Fruit fly (Drosophila melanogaster): ENCODE measurements around the gene CG13605.

CG13605 gene

dm6 chr3R:24121669-24122068 lies 9.5 kb upstream of the CG13605 start:
- TF ChIP-seq Snoo (tag; optimal IDR thresholded peaks at IDR 0.05) (no peak), rn (GFP tag; IDR thresholded peaks at IDR 0.05) (no peak), gl (tag; optimal IDR thresholded peaks at IDR 0.05) (no peak), CG10348 (GFP tag; IDR thresholded peaks at IDR 0.05) (no peak), Pif1A (GFP tag; optimal IDR thresholded peaks at IDR 0.05) (no peak), CG4496 (GFP tag; IDR thresholded peaks at IDR 0.05) (no peak), CG9948 (tag; optimal IDR thresholded peaks at IDR 0.05) (no peak), fd96Ca (GFP tag; IDR thresholded peaks at IDR 0.05) (no peak), CG8159 (tag; optimal IDR thresholded peaks at IDR 0.05) (no peak), CG34367 (tag; optimal IDR thresholded peaks at IDR 0.05) (no peak), CG8301 (tag; optimal IDR thresholded peaks at IDR 0.05) (no peak), Pif1B (GFP tag; optimal IDR thresholded peaks at IDR 0.05) (no peak), CG14655 (GFP tag; optimal IDR thresholded peaks at IDR 0.05) (no peak), CG32121 (GFP tag; IDR thresholded peaks at IDR 0.05) (no peak), CG17806 (tag; optimal IDR thresholded peaks at IDR 0.05) (no peak)

DNA sequence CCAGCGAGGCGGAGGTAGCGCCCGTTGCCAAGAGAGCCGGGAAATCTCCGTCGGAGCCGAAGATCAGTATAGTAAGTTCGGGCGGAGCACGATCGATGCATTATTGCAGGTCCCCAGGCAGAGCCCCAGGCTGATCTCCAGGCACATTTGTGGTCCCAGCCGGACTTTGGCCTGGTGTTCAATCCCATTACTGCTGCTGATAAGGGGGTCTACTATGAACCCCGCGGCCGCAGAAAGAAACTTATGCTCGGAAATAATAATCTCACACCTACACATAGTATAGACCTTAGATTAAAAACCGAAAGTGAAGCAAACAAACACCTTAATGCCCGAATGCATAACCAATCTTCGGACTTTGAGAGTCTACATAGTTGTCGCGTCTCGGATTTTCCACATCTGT lies 4.8 kb upstream of the CG13605 start:
- TF ChIP-seq D1 (tag; optimal IDR thresholded peaks at IDR 0.05) (no peak), CG15710 (tag; optimal IDR thresholded peaks at IDR 0.05) (no peak), Pif1B (GFP tag; optimal IDR thresholded peaks at IDR 0.05) (no peak), Snoo (tag; optimal IDR thresholded peaks at IDR 0.05) (no peak), CG34367 (tag; optimal IDR thresholded peaks at IDR 0.05) (no peak), CG8159 (tag; optimal IDR thresholded peaks at IDR 0.05) (no peak), Pif1A (GFP tag; optimal IDR thresholded peaks at IDR 0.05) (no peak), Ets98B (GFP tag; IDR thresholded peaks at IDR 0.05) (no peak; the same call in 1 of the 2 replicates), CG17806 (tag; optimal IDR thresholded peaks at IDR 0.05) (no peak), gl (tag; optimal IDR thresholded peaks at IDR 0.05) (peak; percentile 64), CG10348 (GFP tag; IDR thresholded peaks at IDR 0.05) (no peak), fd96Ca (GFP tag; IDR thresholded peaks at IDR 0.05) (0 out of 3 replicates have a peak, but pooled peaks have one; percentile 6), CG9948 (tag; optimal IDR thresholded peaks at IDR 0.05) (no peak), CG32121 (GFP tag; IDR thresholded peaks at IDR 0.05) (peak; percentile 5; the same call in 1 of the 2 replicates), CG12605 (GFP tag; IDR thresholded peaks at IDR 0.05) (peak; percentile 55), CG8301 (tag; optimal IDR thresholded peaks at IDR 0.05) (no peak), EcR (GFP tag; optimal IDR thresholded peaks at IDR 0.05) (no peak), CG13204 (GFP tag; optimal IDR thresholded peaks at IDR 0.05) (peak; percentile 1), rn (GFP tag; IDR thresholded peaks at IDR 0.05) (no peak), CG14655 (GFP tag; optimal IDR thresholded peaks at IDR 0.05) (no peak), CG4496 (GFP tag; IDR thresholded peaks at IDR 0.05) (peak; percentile 52; the same call in 2 of the 3 replicates)

DNA sequence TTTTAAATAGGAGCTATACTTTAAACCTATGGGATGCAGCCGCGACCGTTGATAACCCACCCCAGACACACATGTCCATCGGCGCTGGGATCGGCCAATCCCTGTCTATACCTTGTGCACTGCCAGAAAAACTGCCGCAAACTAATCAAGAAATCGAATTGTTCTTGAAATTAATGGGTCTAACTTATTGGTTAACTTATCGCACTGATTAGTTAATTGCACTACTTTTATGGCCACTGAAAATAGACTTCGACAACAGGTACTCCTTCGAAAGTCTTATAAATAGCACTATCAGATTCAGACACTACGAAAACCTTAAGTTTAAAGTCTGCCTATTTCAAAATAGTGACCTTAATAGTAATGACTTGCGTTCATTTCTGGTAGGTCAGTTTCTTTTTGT lies 4.0 kb upstream of the CG13605 start, which contains the start of gene CG13607:
Gene CG13607 (minus strand): TSS at position 143 of the 400 bp plus-strand sequence.
- TF ChIP-seq Snoo (tag; optimal IDR thresholded peaks at IDR 0.05) (no peak), CG15710 (tag; optimal IDR thresholded peaks at IDR 0.05) (no peak), Pif1B (GFP tag; optimal IDR thresholded peaks at IDR 0.05) (no peak), CG14655 (GFP tag; optimal IDR thresholded peaks at IDR 0.05) (peak; percentile 12)

DNA sequence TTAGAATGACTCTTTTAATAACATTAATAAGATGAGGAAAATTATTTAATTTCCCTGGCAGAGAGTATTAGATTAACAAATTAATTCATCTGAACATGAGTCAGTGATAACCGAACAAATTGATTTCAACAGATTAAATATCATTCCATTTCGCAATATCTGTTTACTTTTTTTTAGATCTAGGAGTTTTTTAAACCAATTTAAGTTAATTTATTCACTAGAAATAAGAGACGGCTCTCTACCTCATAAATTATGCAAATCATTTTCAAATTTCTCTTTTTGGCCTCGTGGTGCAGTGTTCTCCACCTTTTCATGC lies 839 bp upstream of the CG13605 start, which contains the start of gene Root:
Gene Root (plus strand): TSS at position 217 of the 316 bp plus-strand sequence.
- TF ChIP-seq CG8159 (tag; optimal IDR thresholded peaks at IDR 0.05), result no peak
- TF ChIP-seq CG14655 (GFP tag; optimal IDR thresholded peaks at IDR 0.05), result no peak
- no peak for TF ChIP-seq CG15710 (tag; optimal IDR thresholded peaks at IDR 0.05)
- no peak for TF ChIP-seq gl (tag; optimal IDR thresholded peaks at IDR 0.05)
- no peak for TF ChIP-seq Pif1A (GFP tag; optimal IDR thresholded peaks at IDR 0.05)
- TF ChIP-seq rn (GFP tag; IDR thresholded peaks at IDR 0.05), result no peak
- no peak for TF ChIP-seq CG10348 (GFP tag; IDR thresholded peaks at IDR 0.05)
- TF ChIP-seq EcR (GFP tag; optimal IDR thresholded peaks at IDR 0.05), result no peak
- no peak for TF ChIP-seq Snoo (tag; optimal IDR thresholded peaks at IDR 0.05)

dm6 chr3R:24108902-24109389 lies 3.2 kb downstream of the CG13605 start, which contains the start of the genes eIF4EHP and CG18428:
eIF4EHP (minus strand) TSS chr3R:24108960.
CG18428 (plus strand) TSS chr3R:24109336.
- peak; percentile 100 for TF ChIP-seq D1 (tag; optimal IDR thresholded peaks at IDR 0.05)
- peak; percentile 99 for TF ChIP-seq Snoo (tag; optimal IDR thresholded peaks at IDR 0.05)
- TF ChIP-seq gl (tag; optimal IDR thresholded peaks at IDR 0.05), result peak; percentile 94
- peak; percentile 98 for TF ChIP-seq CG13204 (GFP tag; optimal IDR thresholded peaks at IDR 0.05)
- TF ChIP-seq CG14655 (GFP tag; optimal IDR thresholded peaks at IDR 0.05), result peak; percentile 100
- peak; percentile 100 for TF ChIP-seq CG15710 (tag; optimal IDR thresholded peaks at IDR 0.05)
- TF ChIP-seq CG8301 (tag; optimal IDR thresholded peaks at IDR 0.05), result peak; percentile 100
- TF ChIP-seq Pif1B (GFP tag; optimal IDR thresholded peaks at IDR 0.05), result peak; percentile 90
- TF ChIP-seq CG12605 (GFP tag; IDR thresholded peaks at IDR 0.05), result no peak; the same call in 1 of the 2 replicates
- TF ChIP-seq Pif1A (GFP tag; optimal IDR thresholded peaks at IDR 0.05), result peak; percentile 97
- TF ChIP-seq fd96Ca (GFP tag; IDR thresholded peaks at IDR 0.05), result 0 out of 3 replicates have a peak, but pooled peaks have one; percentile 93
- peak; percentile 100 for TF ChIP-seq CG8159 (tag; optimal IDR thresholded peaks at IDR 0.05)
- peak; percentile 100 for TF ChIP-seq CG9948 (tag; optimal IDR thresholded peaks at IDR 0.05)
- TF ChIP-seq CG32121 (GFP tag; IDR thresholded peaks at IDR 0.05), result no peak
- peak; percentile 99 for TF ChIP-seq CG34367 (tag; optimal IDR thresholded peaks at IDR 0.05)
- TF ChIP-seq CG17806 (tag; optimal IDR thresholded peaks at IDR 0.05), result peak; percentile 100
- TF ChIP-seq Ets98B (GFP tag; IDR thresholded peaks at IDR 0.05), result no peak
- no peak for TF ChIP-seq rn (GFP tag; IDR thresholded peaks at IDR 0.05)
- no peak for TF ChIP-seq CG4496 (GFP tag; IDR thresholded peaks at IDR 0.05)
- peak; percentile 78 for TF ChIP-seq EcR (GFP tag; optimal IDR thresholded peaks at IDR 0.05)

- TF ChIP-seq Pif1B (GFP tag; optimal IDR thresholded peaks at IDR 0.05) (no peak), Pif1A (GFP tag; optimal IDR thresholded peaks at IDR 0.05) (no peak), Ets98B (GFP tag; IDR thresholded peaks at IDR 0.05) (no peak), Snoo (tag; optimal IDR thresholded peaks at IDR 0.05) (no peak)
Measured at dm6 chr3R:24106879-24107441, 5.2 kb downstream of the CG13605 start, which contains the start of gene CG10694. CG10694 (plus strand) TSS chr3R:24107391.
